Fruit fly (Drosophila melanogaster): ENCODE results near the gene CG34447.

DNA sequence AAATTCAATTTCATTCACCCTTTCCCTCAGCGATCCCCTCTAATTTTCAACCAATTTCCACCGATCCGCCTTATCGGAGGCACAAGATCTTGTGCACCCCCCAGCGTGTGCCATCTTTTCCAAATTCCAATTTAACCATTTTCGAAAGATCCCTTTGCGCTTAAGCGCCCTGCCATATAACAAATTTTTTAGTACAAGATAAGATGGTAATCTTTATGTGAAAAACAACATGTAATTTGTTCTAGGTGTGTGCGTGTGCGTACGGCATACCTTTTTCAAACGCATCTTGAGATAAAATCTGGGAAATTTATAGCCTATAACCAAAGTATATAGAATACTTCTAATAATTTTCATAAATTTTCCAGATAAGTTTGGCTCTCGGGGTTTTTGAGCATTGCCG, 34.0 kb upstream of the CG34447 start:
- no peak for TF ChIP-seq gl (tag; optimal IDR thresholded peaks at IDR 0.05)
- TF ChIP-seq EcR (GFP tag; optimal IDR thresholded peaks at IDR 0.05) = no peak
- TF ChIP-seq CG8159 (tag; optimal IDR thresholded peaks at IDR 0.05) = no peak
- no peak for TF ChIP-seq CG13204 (GFP tag; optimal IDR thresholded peaks at IDR 0.05)
- no peak for TF ChIP-seq fd96Ca (GFP tag; IDR thresholded peaks at IDR 0.05)
- TF ChIP-seq D1 (tag; optimal IDR thresholded peaks at IDR 0.05) = no peak
- no peak for TF ChIP-seq CG17806 (tag; optimal IDR thresholded peaks at IDR 0.05)
- TF ChIP-seq CG34367 (tag; optimal IDR thresholded peaks at IDR 0.05) = no peak
- TF ChIP-seq Ets98B (GFP tag; IDR thresholded peaks at IDR 0.05) = no peak
